Fruit fly (Drosophila melanogaster) whole organism, pupa: Measurements from ENCODE around the gene Lerp.

Experiments used
- CG12605 ChIP-seq: fragments of 200-800 bp; sonication (Bioruptor generic); IDR thresholded peaks from 2 replicates; pipeline ENCODE4 v1.3.6; 2022; ENCODE audit warnings: missing biosample characterization, missing genetic modification characterization
- CG15710 ChIP-seq: fragments of 200-800 bp; sonication (Bioruptor generic); optimal IDR thresholded peaks from 2 replicates; lab custom pipeline; 2018; ENCODE audit warnings: missing biosample characterization, mild to moderate bottlenecking, missing genetic modification characterization, moderate library complexity
- CG34367 ChIP-seq: fragments of 200-800 bp; sonication (Bioruptor generic); optimal IDR thresholded peaks from 2 replicates; lab custom pipeline; 2018; ENCODE audit warnings: missing biosample characterization, mild to moderate bottlenecking, missing genetic modification characterization
- CG8159 ChIP-seq: fragments of 200-800 bp; sonication (Bioruptor generic); optimal IDR thresholded peaks from 3 replicates; lab custom pipeline; 2018; ENCODE audit warnings: missing biosample characterization, mild to moderate bottlenecking, missing genetic modification characterization, moderate library complexity
- CG9948 ChIP-seq: fragments of 200-800 bp; sonication (Bioruptor generic); optimal IDR thresholded peaks from 2 replicates; lab custom pipeline; 2018; ENCODE audit warnings: missing biosample characterization, mild to moderate bottlenecking, missing genetic modification characterization, moderate library complexity
- D1 ChIP-seq: fragments of 200-800 bp; sonication (Bioruptor generic); optimal IDR thresholded peaks from 2 replicates; lab custom pipeline; 2018; ENCODE audit warnings: missing biosample characterization, mild to moderate bottlenecking, missing genetic modification characterization, moderate library complexity
- EcR ChIP-seq: fragments of 200-800 bp; sonication (Bioruptor generic); optimal IDR thresholded peaks from 3 replicates; lab custom pipeline; 2019; ENCODE audit warnings: missing biosample characterization, missing genetic modification characterization, mild to moderate bottlenecking, moderate library complexity, missing genetic modification reagents
- Pif1A ChIP-seq: fragments of 200-800 bp; sonication (Bioruptor generic); optimal IDR thresholded peaks from 3 replicates; lab custom pipeline; 2016; ENCODE audit warnings: missing biosample characterization, missing genetic modification characterization
- Pif1B ChIP-seq: fragments of 200-800 bp; sonication (Bioruptor generic); optimal IDR thresholded peaks from 3 replicates; lab custom pipeline; 2016; ENCODE audit warnings: missing biosample characterization, missing genetic modification characterization
- Snoo ChIP-seq: fragments of 200-800 bp; sonication (Bioruptor generic); optimal IDR thresholded peaks from 3 replicates; lab custom pipeline; 2017; ENCODE audit warnings: missing biosample characterization, mild to moderate bottlenecking, missing genetic modification characterization, inconsistent platforms
- fd96Ca ChIP-seq: fragments of 200-800 bp; sonication (Bioruptor generic); IDR thresholded peaks from 3 replicates; pipeline ENCODE4 v1.3.6; 2022; ENCODE audit warnings: missing biosample characterization, missing genetic modification characterization

dm6 chr3R:26876851-26877250 lies 13.9 kb upstream of the Lerp start:
- TF ChIP-seq Pif1B (GFP tag; lab: Kevin White, UChicago) (no peak), Pif1A (no peak), CG9948 (tag; lab: Kevin White, UChicago) (no peak), CG12605 (GFP tag; lab: Robert Waterston, UW) (no peak), fd96Ca (GFP tag; lab: Robert Waterston, UW) (no peak), CG15710 (tag; lab: Kevin White, UChicago) (no peak), EcR (GFP tag; lab: Kevin White, UChicago) (no peak), CG8159 (tag; lab: Kevin White, UChicago) (no peak), Snoo (tag; lab: Kevin White, UChicago) (no peak), D1 (tag; lab: Kevin White, UChicago) (no peak), CG34367 (tag; lab: Kevin White, UChicago) (no peak)
